Worm (Caenorhabditis elegans) whole organism, late embryonic: Measurements from ENCODE around the gene F59B1.6.

Source experiments
- ceh-18 ChIP-seq: sonication (generic microtip); optimal IDR thresholded peaks from 2 replicates; lab custom pipeline; 2016; ENCODE audit warnings: missing genetic modification characterization, missing compliant biosample characterization
- dve-1 ChIP-seq: sonication (generic microtip); optimal IDR thresholded peaks from 2 replicates; lab custom pipeline; 2017; ENCODE audit warnings: antibody characterized with exemption, mild to moderate bottlenecking, missing genetic modification characterization, missing compliant biosample characterization
- elt-2 ChIP-seq: sonication (generic microtip); optimal IDR thresholded peaks from 2 replicates; lab custom pipeline; 2016; ENCODE audit warnings: missing genetic modification reagents, missing genetic modification characterization, missing compliant biosample characterization
- nfya-1 ChIP-seq: sonication (generic microtip); optimal IDR thresholded peaks from 2 replicates; lab custom pipeline; 2017; ENCODE audit warnings: missing genetic modification characterization, mild to moderate bottlenecking, missing compliant biosample characterization, antibody characterized with exemption, moderate library complexity
- pag-3 ChIP-seq: sonication (generic microtip); optimal IDR thresholded peaks from 2 replicates; lab custom pipeline; 2016; ENCODE audit warnings: missing compliant biosample characterization, missing genetic modification characterization, borderline replicate concordance
- pha-4 ChIP-seq: fragments of 150-350 bp; optimal IDR thresholded peaks from 2 replicates; lab custom pipeline; 2018; ENCODE audit warnings: missing biosample characterization, missing genetic modification reagents, missing genetic modification characterization
- tbx-2 ChIP-seq: sonication (generic microtip); optimal IDR thresholded peaks from 2 replicates; lab custom pipeline; 2016; ENCODE audit warnings: missing genetic modification characterization, missing compliant biosample characterization
- unc-55 ChIP-seq: sonication (generic microtip); optimal IDR thresholded peaks from 2 replicates; lab custom pipeline; 2017; ENCODE audit warnings: missing biosample characterization, missing genetic modification reagents, missing genetic modification characterization

The F59B1.6 gene

DNA sequence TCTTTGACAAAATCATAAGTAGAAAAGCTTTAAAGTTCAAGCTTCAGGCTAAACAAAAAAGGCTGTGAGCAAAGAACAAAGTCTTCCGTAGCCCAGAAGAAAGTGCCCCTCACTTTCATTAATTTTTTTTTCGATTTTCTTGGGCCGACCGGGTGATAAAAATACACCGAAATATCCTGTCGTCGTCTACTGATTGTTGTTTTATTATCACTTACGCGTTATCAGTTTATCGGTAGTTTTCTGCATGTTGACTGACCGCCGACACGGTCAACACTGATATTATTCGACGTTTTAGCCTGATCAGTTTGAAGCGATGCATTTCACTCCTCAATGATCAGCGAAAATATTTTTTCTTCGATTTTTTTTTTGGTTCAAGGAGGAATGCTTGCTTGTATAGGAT, 51.1 kb downstream of the F59B1.6 start:
- TF ChIP-seq elt-2 (tag; lab: Kevin White, UChicago) (peak; percentile 88), pag-3 (no peak)

DNA sequence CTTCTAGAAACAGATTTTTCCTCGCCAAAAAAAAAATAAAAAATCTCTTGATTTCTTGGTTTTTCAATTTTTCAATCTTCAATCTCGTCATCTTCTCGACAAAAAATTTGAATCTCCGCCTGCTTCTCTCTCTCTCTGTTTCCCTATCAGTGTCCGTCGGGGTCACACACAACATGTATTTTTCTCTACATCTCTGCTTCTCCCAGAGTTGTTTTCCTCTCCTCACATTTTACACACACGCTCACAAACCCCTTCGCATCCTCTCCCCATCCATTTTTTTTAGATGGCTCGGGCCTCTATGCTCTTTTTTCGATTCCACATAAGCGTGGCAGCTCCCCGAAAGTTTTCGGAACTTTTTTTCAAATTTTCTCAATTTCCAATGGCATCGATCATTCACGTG, 51.7 kb downstream of the F59B1.6 start:
- no peak for TF ChIP-seq pha-4
- TF ChIP-seq unc-55 (GFP tag; lab: Kevin White, UChicago) = peak; percentile 2
- peak; percentile 9 for TF ChIP-seq nfya-1 (tag; lab: Kevin White, UChicago)
- TF ChIP-seq dve-1 = no peak
- peak; percentile 41 for TF ChIP-seq ceh-18 (tag; lab: Kevin White, UChicago)
- TF ChIP-seq tbx-2 = no peak
